Worm (Caenorhabditis elegans) whole organism, L2 larva: ENCODE measurements around the gene dlg-1.

ENCODE experiments used
- lin-13 ChIP-seq: fragments of 150-350 bp; optimal IDR thresholded peaks from 2 replicates; lab custom pipeline; 2014; ENCODE audit warnings: missing biosample characterization, missing genetic modification reagents, missing genetic modification characterization
- mbf-1 ChIP-seq: sonication (generic microtip); optimal IDR thresholded peaks from 2 replicates; lab custom pipeline; 2017; ENCODE audit warnings: missing biosample characterization, missing genetic modification characterization
- unc-55 ChIP-seq: fragments of 150-350 bp; sonication (generic microtip); optimal IDR thresholded peaks from 3 replicates; lab custom pipeline; 2014; ENCODE audit warnings: missing biosample characterization, missing genetic modification reagents, missing genetic modification characterization

DNA sequence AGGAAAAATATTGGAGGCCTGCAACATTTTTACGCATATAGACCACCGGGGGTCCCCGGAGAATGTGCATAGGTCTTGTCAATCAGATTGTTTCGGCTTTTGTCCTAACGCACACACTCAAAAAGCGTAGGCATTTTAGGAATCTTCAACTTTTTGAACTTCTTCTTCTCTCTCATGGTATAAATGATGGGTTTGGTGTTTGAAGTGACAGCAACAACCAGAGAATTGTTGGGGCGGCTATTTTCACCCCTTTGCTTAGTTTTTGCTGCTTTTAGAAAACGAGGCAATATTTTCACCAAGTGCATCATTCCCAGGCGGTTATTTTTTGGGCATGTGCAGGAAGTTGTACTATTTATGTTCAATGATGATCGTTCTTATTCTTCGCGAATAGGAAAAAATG, 27.8 kb upstream of the dlg-1 start:
- no peak for TF ChIP-seq mbf-1
- no peak for TF ChIP-seq unc-55 (GFP tag; lab: Kevin White, UChicago)
- no peak for TF ChIP-seq lin-13
